Fruit fly (Drosophila melanogaster) whole organism, prepupa: Measurements from ENCODE around the gene Lsd-2.

Source experiments
- CG16779 ChIP-seq: fragments of 200-800 bp; sonication (Bioruptor generic); optimal IDR thresholded peaks from 3 replicates; lab custom pipeline; 2017; ENCODE audit warnings: missing biosample characterization, mild to moderate bottlenecking, missing genetic modification characterization
- CG3919 ChIP-seq: fragments of 200-800 bp; sonication (Bioruptor generic); optimal IDR thresholded peaks from 3 replicates; lab custom pipeline; 2016; ENCODE audit warnings: missing biosample characterization, missing genetic modification characterization
- CG6276 ChIP-seq: fragments of 200-800 bp; sonication (Bioruptor generic); optimal IDR thresholded peaks from 2 replicates; lab custom pipeline; 2017; ENCODE audit warnings: missing biosample characterization, mild to moderate bottlenecking, missing genetic modification characterization
- CG6808 ChIP-seq: fragments of 200-800 bp; sonication (Bioruptor generic); optimal IDR thresholded peaks from 3 replicates; lab custom pipeline; 2017; ENCODE audit warnings: missing biosample characterization, missing genetic modification characterization, mild to moderate bottlenecking, moderate library complexity, missing genetic modification reagents
- Gug ChIP-seq: fragments of 200-800 bp; sonication (Bioruptor generic); IDR thresholded peaks from 2 replicates; pipeline ENCODE4 v1.3.6; 2022; ENCODE audit warnings: missing biosample characterization, missing genetic modification characterization
- Hr39 ChIP-seq: fragments of 200-800 bp; sonication (Bioruptor generic); optimal IDR thresholded peaks from 2 replicates; lab custom pipeline; 2016; ENCODE audit warnings: missing biosample characterization, missing genetic modification characterization

DNA sequence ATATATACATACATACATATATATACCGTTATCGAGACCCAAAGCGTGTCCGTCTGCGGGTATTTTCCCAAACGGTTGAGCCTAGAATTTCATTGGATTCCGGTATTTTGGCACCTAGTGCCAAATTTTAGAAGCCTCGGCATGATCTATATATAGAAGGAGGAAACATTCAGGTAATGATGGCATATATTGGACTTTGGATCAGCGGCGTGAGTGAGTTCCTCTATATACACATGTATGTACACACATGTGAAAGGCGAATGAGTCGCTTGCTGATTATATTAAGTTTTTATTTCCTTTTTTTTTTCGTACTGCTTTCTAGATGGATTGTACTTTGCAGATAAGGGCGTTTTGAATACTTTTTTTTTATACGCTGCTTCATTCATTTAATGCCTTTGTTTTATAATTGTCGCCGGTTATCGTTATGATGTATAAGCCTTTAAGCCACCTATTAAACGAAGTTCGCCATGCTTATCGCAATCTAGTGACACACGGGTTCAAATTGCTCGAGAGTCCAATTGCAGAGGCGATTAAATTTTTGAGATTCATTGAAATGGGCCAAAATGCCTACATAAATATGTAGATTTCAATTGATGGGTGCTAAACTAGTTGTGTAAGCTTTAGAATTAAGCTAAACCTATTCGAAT, 3.3 kb upstream of the Lsd-2 start:
- TF ChIP-seq CG6808 (GFP tag; lab: Kevin White, UChicago) (peak; percentile 46), CG16779 (tag; lab: Kevin White, UChicago) (peak; percentile 41), Gug (GFP tag; lab: Robert Waterston, UW) (no peak), CG3919 (GFP tag; lab: Kevin White, UChicago) (peak; percentile 10), Hr39 (GFP tag; lab: Kevin White, UChicago) (no peak), CG6276 (GFP tag; lab: Kevin White, UChicago) (peak; percentile 75)
